Fruit fly (Drosophila melanogaster): ENCODE results near the gene CG13937.

CG13937 gene

dm6 chr3L:1856467-1857350, 26.1 kb downstream of the CG13937 start, which contains the start of gene CG12024 (continued):
- TF ChIP-seq grn (GFP tag; optimal IDR thresholded peaks at IDR 0.05) (peak; percentile 69), CG16779 (GFP tag; IDR thresholded peaks at IDR 0.05) (no peak), CG4424 (GFP tag; optimal IDR thresholded peaks at IDR 0.05) (peak; percentile 74), CG2199 (GFP tag; IDR thresholded peaks at IDR 0.05) (no peak), Fer3 (tag; optimal IDR thresholded peaks at IDR 0.05) (peak; percentile 71), CG32767 (GFP tag; IDR thresholded peaks at IDR 0.05) (no peak; the same call in 1 of the 2 replicates), esg (GFP tag; conservative IDR thresholded peaks at IDR 0.05) (peak; percentile 24; the same call in 1 of the 2 replicates), Hr39 (optimal IDR thresholded peaks at IDR 0.05) (no peak), fu2 (GFP tag; optimal IDR thresholded peaks at IDR 0.05) (peak; percentile 78), dmrt11E (tag; optimal IDR thresholded peaks at IDR 0.05) (peak; percentile 58), CG6272 (GFP tag; IDR thresholded peaks at IDR 0.05) (peak; percentile 69), CG10431 (GFP tag; optimal IDR thresholded peaks at IDR 0.05) (no peak), Sry-β (GFP tag; optimal IDR thresholded peaks at IDR 0.05) (peak; percentile 8), Awh (GFP tag; IDR thresholded peaks at IDR 0.05) (no peak), bsh (GFP tag; optimal IDR thresholded peaks at IDR 0.05) (peak in 1 of 2 experiments; percentile 61), chif (GFP tag; optimal IDR thresholded peaks at IDR 0.05) (peak; percentile 74 to 81), grau (tag; optimal IDR thresholded peaks at IDR 0.05) (peak; percentile 81), HLH3B (GFP tag; IDR thresholded peaks at IDR 0.05) (no peak; the same call in 1 of the 2 replicates), sima (GFP tag; optimal IDR thresholded peaks at IDR 0.05) (no peak), D19A (tag; optimal IDR thresholded peaks at IDR 0.05) (no peak), CG15011 (GFP tag; optimal IDR thresholded peaks at IDR 0.05) (peak; percentile 24), abd-A (tag; optimal IDR thresholded peaks at IDR 0.05) (no peak), CG5180 (GFP tag; optimal IDR thresholded peaks at IDR 0.05) (peak; percentile 23), bowl (GFP tag; IDR thresholded peaks at IDR 0.05) (no peak), croc (GFP tag; conservative IDR thresholded peaks at IDR 0.05) (peak; percentile 13; the same call in 1 of the 3 replicates), HHEX (GFP tag; optimal IDR thresholded peaks at IDR 0.05) (peak; percentile 46), CG12299 (tag; optimal IDR thresholded peaks at IDR 0.05) (peak; percentile 12), ranshi (GFP tag; IDR thresholded peaks at IDR 0.05) (no peak), tna (GFP tag; IDR thresholded peaks at IDR 0.05; ENCODE audit: partially characterized antibody) (peak; percentile 23; the same call in 1 of the 2 replicates), CG30403 (GFP tag; optimal IDR thresholded peaks at IDR 0.05) (peak; percentile 85), lbe (GFP tag; optimal IDR thresholded peaks at IDR 0.05) (peak; percentile 56), CG3163 (GFP tag; optimal IDR thresholded peaks at IDR 0.05) (peak; percentile 62), Drgx (GFP tag; IDR thresholded peaks at IDR 0.05) (peak; percentile 31; the same call in 1 of the 2 replicates), dati (GFP tag; IDR thresholded peaks at IDR 0.05) (no peak), wor (GFP tag; IDR thresholded peaks at IDR 0.05) (no peak), Ssrp (tag; optimal IDR thresholded peaks at IDR 0.05) (peak; percentile 70), fd102C (GFP tag; optimal IDR thresholded peaks at IDR 0.05) (no peak), CG10267 (tag; optimal IDR thresholded peaks at IDR 0.05) (peak; percentile 93), pan (optimal IDR thresholded peaks at IDR 0.05) (no peak), pan (GFP tag; optimal IDR thresholded peaks at IDR 0.05 in 1 of 2, IDR thresholded peaks at IDR 0.05 in 1 of 2) (peak in 1 of 2 experiments; percentile 38), pum (GFP tag; optimal IDR thresholded peaks at IDR 0.05) (peak; percentile 57), NK7.1 (GFP tag; optimal IDR thresholded peaks at IDR 0.05) (no peak), CG17186 (GFP tag; optimal IDR thresholded peaks at IDR 0.05) (peak; percentile 71), luna (GFP tag; optimal IDR thresholded peaks at IDR 0.05) (peak; percentile 34), CG6791 (GFP tag; IDR thresholded peaks at IDR 0.05; ENCODE audit: partially characterized antibody) (no peak), CG9437 (GFP tag; optimal IDR thresholded peaks at IDR 0.05) (peak; percentile 59), CkIIα-i1 (GFP tag; IDR thresholded peaks at IDR 0.05) (no peak), disco-r (GFP tag; optimal IDR thresholded peaks at IDR 0.05) (peak; percentile 85), CG13123 (GFP tag; optimal IDR thresholded peaks at IDR 0.05) (peak; percentile 54)

Data from whole organism, embryonic.